Worm (Caenorhabditis elegans) whole organism, young adult: ENCODE data around the gene ZK856.5.
A peak's percentile ranks its signal among the peaks of the same experiment; 100 is the strongest.

ENCODE experiments used
- B0336.3 ChIP-seq: fragments of 200-800 bp; sonication (Bioruptor generic); IDR thresholded peaks from 2 replicates; pipeline ENCODE4 v1.3.6; 2022; ENCODE audit warnings: missing genetic modification characterization, missing compliant biosample characterization
- F10E7.11 ChIP-seq: sonication (generic microtip); optimal IDR thresholded peaks from 2 replicates; lab custom pipeline; 2017; ENCODE audit warnings: mild to moderate bottlenecking, missing genetic modification characterization, moderate library complexity, missing compliant biosample characterization
- F49E8.2 ChIP-seq: sonication (generic microtip); optimal IDR thresholded peaks from 3 replicates; lab custom pipeline; 2017; ENCODE audit warnings: missing genetic modification characterization, mild to moderate bottlenecking, missing compliant biosample characterization, antibody characterized with exemption, moderate library complexity; ENCODE audit not compliant: insufficient read depth
- Y95B8A.8 ChIP-seq: fragments of 200-800 bp; sonication (Bioruptor generic); IDR thresholded peaks from 2 replicates; pipeline ENCODE4 v1.3.6; 2022; ENCODE audit warnings: missing genetic modification reagents, missing genetic modification characterization, missing compliant biosample characterization
- bed-1 ChIP-seq: fragments of 200-800 bp; sonication (Bioruptor generic); IDR thresholded peaks from 2 replicates; pipeline ENCODE4 v1.3.6; 2022; ENCODE audit warnings: missing genetic modification reagents, missing genetic modification characterization, missing compliant biosample characterization
- bed-2 ChIP-seq: fragments of 200-800 bp; sonication (Bioruptor generic); IDR thresholded peaks from 2 replicates; pipeline ENCODE4 v1.3.6; 2022; ENCODE audit warnings: missing genetic modification reagents, missing genetic modification characterization, missing compliant biosample characterization
- cebp-2 ChIP-seq: fragments of 200-800 bp; sonication (Bioruptor generic); IDR thresholded peaks from 2 replicates; pipeline ENCODE4 v1.3.6; 2022; ENCODE audit warnings: missing genetic modification characterization, missing compliant biosample characterization
- ceh-27 ChIP-seq: fragments of 200-800 bp; sonication (Bioruptor generic); optimal IDR thresholded peaks from 2 replicates; lab custom pipeline; 2018; ENCODE audit warnings: mild to moderate bottlenecking, missing genetic modification characterization, moderate library complexity, missing compliant biosample characterization
- ceh-91 ChIP-seq: fragments of 200-800 bp; sonication (Bioruptor generic); IDR thresholded peaks from 2 replicates; pipeline ENCODE4 v1.3.6; 2022; ENCODE audit warnings: missing genetic modification reagents, missing genetic modification characterization, missing compliant biosample characterization
- die-1 ChIP-seq: sonication (generic microtip); optimal IDR thresholded peaks from 2 replicates; lab custom pipeline; 2016; ENCODE audit warnings: missing genotype, mild to moderate bottlenecking, missing genetic modification characterization, missing compliant biosample characterization
- efl-1 ChIP-seq: fragments of 150-350 bp; optimal IDR thresholded peaks from 2 replicates; lab custom pipeline; 2014; ENCODE audit warnings: missing biosample characterization, missing genetic modification reagents, missing genetic modification characterization
- egrh-3 ChIP-seq: fragments of 200-800 bp; sonication (Bioruptor generic); IDR thresholded peaks from 2 replicates; pipeline ENCODE4 v1.3.6; 2022; ENCODE audit warnings: missing genetic modification reagents, missing genetic modification characterization, missing compliant biosample characterization
- ekl-4 ChIP-seq: fragments of 200-800 bp; sonication (Bioruptor generic); IDR thresholded peaks from 2 replicates; pipeline ENCODE4 v1.3.6; 2022; ENCODE audit warnings: missing genetic modification reagents, missing genetic modification characterization, missing compliant biosample characterization
- ets-4 ChIP-seq: fragments of 200-800 bp; sonication (Bioruptor generic); optimal IDR thresholded peaks from 2 replicates; lab custom pipeline; 2018; ENCODE audit warnings: mild to moderate bottlenecking, missing genetic modification characterization, missing compliant biosample characterization
- fkh-3 ChIP-seq: sonication (generic microtip); optimal IDR thresholded peaks from 2 replicates; lab custom pipeline; 2016; ENCODE audit warnings: mild to moderate bottlenecking, missing genetic modification characterization, missing compliant biosample characterization
- him-1 ChIP-seq: sonication (generic microtip); optimal IDR thresholded peaks from 2 replicates; lab custom pipeline; 2016; ENCODE audit warnings: missing genotype, missing genetic modification reagents, missing genetic modification characterization, missing compliant biosample characterization
- hlh-26 ChIP-seq: fragments of 200-800 bp; sonication (Bioruptor generic); conservative IDR thresholded peaks from 2 replicates; pipeline ENCODE4 v1.3.6; 2022; ENCODE audit warnings: missing genetic modification reagents, missing genetic modification characterization, missing compliant biosample characterization
- let-607 ChIP-seq, 2 experiments: fragments of 200-800 bp in 1 of 2; sonication (Bioruptor generic) in 1 of 2; sonication (generic microtip) in 1 of 2; optimal IDR thresholded peaks; 2 replicates each; lab custom pipeline; 2016 to 2018; ENCODE audit warnings: mild to moderate bottlenecking in 2 of 2, missing compliant biosample characterization in 2 of 2, missing genetic modification characterization in 2 of 2, moderate library complexity in 2 of 2, missing genotype in 1 of 2
- lir-1 ChIP-seq: fragments of 200-800 bp; sonication (Bioruptor generic); conservative IDR thresholded peaks from 2 replicates; pipeline ENCODE4 v1.3.6; 2022; ENCODE audit warnings: missing genetic modification reagents, missing genetic modification characterization, missing compliant biosample characterization
- madf-3 ChIP-seq: fragments of 200-800 bp; sonication (Bioruptor generic); IDR thresholded peaks from 2 replicates; pipeline ENCODE4 v1.3.6; 2022; ENCODE audit warnings: missing genetic modification reagents, missing genetic modification characterization, missing compliant biosample characterization
- mel-28 ChIP-seq: sonication (generic microtip); optimal IDR thresholded peaks from 2 replicates; lab custom pipeline; 2016; ENCODE audit warnings: borderline replicate concordance, mild to moderate bottlenecking, missing genetic modification characterization, missing compliant biosample characterization
- mxl-1 ChIP-seq: sonication (generic microtip); optimal IDR thresholded peaks from 2 replicates; lab custom pipeline; 2016; ENCODE audit warnings: missing genetic modification characterization, missing compliant biosample characterization
- nfya-2 ChIP-seq: fragments of 200-800 bp; sonication (Bioruptor generic); IDR thresholded peaks from 2 replicates; pipeline ENCODE4 v1.3.6; 2022; ENCODE audit warnings: missing genetic modification reagents, missing genetic modification characterization, missing compliant biosample characterization
- nhr-27 ChIP-seq: fragments of 200-800 bp; sonication (Bioruptor generic); optimal IDR thresholded peaks from 2 replicates; lab custom pipeline; 2018; ENCODE audit warnings: mild to moderate bottlenecking, missing genetic modification characterization, moderate library complexity, missing compliant biosample characterization
- nhr-90 ChIP-seq: sonication (generic microtip); optimal IDR thresholded peaks from 2 replicates; lab custom pipeline; 2016; ENCODE audit warnings: missing genotype, mild to moderate bottlenecking, missing genetic modification characterization, missing compliant biosample characterization
- rpc-1 ChIP-seq, 2 experiments: fragments of 150-350 bp in 1 of 2; sonication (generic microtip) in 1 of 2; optimal IDR thresholded peaks; 2 replicates each; lab custom pipeline; 2014 to 2018; ENCODE audit warnings: missing biosample characterization in 1 of 2, missing genetic modification characterization in 1 of 2, missing genetic modification reagents in 1 of 2, missing genotype in 1 of 2
- sea-2 ChIP-seq: fragments of 200-800 bp; sonication (Bioruptor generic); IDR thresholded peaks from 2 replicates; pipeline ENCODE4 v1.3.6; 2022; ENCODE audit warnings: missing genetic modification characterization, missing compliant biosample characterization
- snpc-1.1 ChIP-seq: sonication (generic microtip); optimal IDR thresholded peaks from 2 replicates; lab custom pipeline; 2017; ENCODE audit warnings: missing genetic modification characterization, mild to moderate bottlenecking, missing compliant biosample characterization, antibody characterized with exemption, moderate library complexity, missing genotype, missing genetic modification reagents; ENCODE audit not compliant: insufficient read depth
- snpc-3.4 ChIP-seq: sonication (generic microtip); optimal IDR thresholded peaks from 2 replicates; lab custom pipeline; 2017; ENCODE audit warnings: missing genetic modification characterization, mild to moderate bottlenecking, missing compliant biosample characterization, antibody characterized with exemption, moderate library complexity, missing genotype, missing genetic modification reagents
- snpc-4 ChIP-seq, 5 experiments: fragments of 150-350 bp in 1 of 5; sonication (generic microtip) in 4 of 5; optimal IDR thresholded peaks; 2 replicates each; lab custom pipeline; 2014 to 2018; ENCODE audit warnings: missing genetic modification characterization in 5 of 5, missing biosample characterization in 3 of 5, antibody characterized with exemption in 2 of 5, mild to moderate bottlenecking in 2 of 5, missing compliant biosample characterization in 2 of 5, missing genotype in 2 of 5, moderate library complexity in 2 of 5, missing genetic modification reagents in 1 of 5
- tbp1 ChIP-seq: fragments of 200-800 bp; sonication (Bioruptor generic); optimal IDR thresholded peaks from 2 replicates; lab custom pipeline; 2018; ENCODE audit warnings: mild to moderate bottlenecking, missing genetic modification characterization, missing compliant biosample characterization
- tlf-1 ChIP-seq: fragments of 200-800 bp; sonication (Bioruptor generic); optimal IDR thresholded peaks from 2 replicates; lab custom pipeline; 2018; ENCODE audit warnings: mild to moderate bottlenecking, missing genetic modification characterization, missing compliant biosample characterization
- xnd-1 ChIP-seq: sonication (generic microtip); optimal IDR thresholded peaks from 2 replicates; lab custom pipeline; 2016; ENCODE audit warnings: missing genotype, missing genetic modification reagents, missing genetic modification characterization, missing compliant biosample characterization
- zfh-2 ChIP-seq: fragments of 200-800 bp; sonication (Bioruptor generic); conservative IDR thresholded peaks from 2 replicates; pipeline ENCODE4 v1.3.6; 2022; ENCODE audit warnings: missing genetic modification reagents, missing genetic modification characterization, missing compliant biosample characterization
- ztf-3 ChIP-seq: fragments of 200-800 bp; sonication (Bioruptor generic); optimal IDR thresholded peaks from 2 replicates; lab custom pipeline; 2018; ENCODE audit warnings: mild to moderate bottlenecking, missing genetic modification characterization, missing compliant biosample characterization
- ztf-6 ChIP-seq: fragments of 200-800 bp; sonication (Bioruptor generic); IDR thresholded peaks from 2 replicates; pipeline ENCODE4 v1.3.6; 2022; ENCODE audit warnings: missing genetic modification reagents, missing genetic modification characterization, missing compliant biosample characterization

ZK856.5 gene

ce11 chrV:10237959-10238444 is 48.1 kb upstream of the ZK856.5 start (continued):
- TF ChIP-seq ekl-4 (GFP tag; lab: Robert Waterston, UW) (peak; percentile 89), ets-4 (GFP tag; lab: Kevin White, UChicago) (no peak)

DNA sequence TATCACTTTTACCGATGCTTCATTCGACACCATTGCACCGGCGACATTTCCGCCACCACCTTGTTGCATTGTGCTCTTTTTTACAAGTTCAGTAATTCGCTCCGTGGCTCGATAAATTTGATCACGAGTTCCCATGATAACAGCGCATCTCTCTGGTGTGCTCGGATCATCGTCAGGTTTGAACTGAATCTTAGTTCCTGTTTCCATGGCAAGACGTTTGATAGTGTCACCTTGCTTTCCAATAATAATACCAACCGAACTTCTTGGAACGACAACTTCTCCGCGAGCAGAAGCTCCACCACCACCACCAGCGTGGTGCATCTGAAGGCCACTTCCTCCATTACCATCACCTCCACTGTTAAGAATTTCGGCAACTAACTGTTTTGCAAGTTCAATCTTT is 47.2 kb upstream of the ZK856.5 start:
- TF ChIP-seq F49E8.2 (tag; lab: Kevin White, UChicago) (no peak), snpc-3.4 (tag; lab: Kevin White, UChicago) (no peak), nhr-27 (tag; lab: Kevin White, UChicago) (no peak), tlf-1 (GFP tag; lab: Kevin White, UChicago) (no peak), B0336.3 (GFP tag; lab: Robert Waterston, UW) (no peak), ztf-6 (GFP tag; lab: Robert Waterston, UW) (no peak), efl-1 (GFP tag; lab: Kevin White, UChicago) (no peak), ztf-3 (GFP tag; lab: Kevin White, UChicago) (no peak), egrh-3 (GFP tag; lab: Robert Waterston, UW) (no peak), ceh-27 (no peak), die-1 (no peak), nhr-90 (no peak), lir-1 (GFP tag; lab: Robert Waterston, UW) (no peak), bed-1 (no peak), nfya-2 (no peak), F10E7.11 (tag; lab: Kevin White, UChicago) (no peak)

- TF ChIP-seq ceh-91 (GFP tag; lab: Robert Waterston, UW) (no peak), die-1 (no peak), zfh-2 (GFP tag; lab: Robert Waterston, UW) (no peak), bed-2 (GFP tag; lab: Robert Waterston, UW) (no peak), fkh-3 (tag; lab: Kevin White, UChicago) (no peak), F10E7.11 (tag; lab: Kevin White, UChicago) (no peak), let-607 (tag; optimal IDR thresholded peaks at IDR 0.05; lab: Kevin White, UChicago) (no peak), nhr-27 (tag; lab: Kevin White, UChicago) (no peak), snpc-4 (GFP tag; optimal IDR thresholded peaks at IDR 0.05; lab: Kevin White, UChicago) (no peak), snpc-4 (tag; optimal IDR thresholded peaks at IDR 0.05; lab: Kevin White, UChicago) (no peak), cebp-2 (GFP tag; lab: Robert Waterston, UW) (no peak)
Measured at ce11 chrV:10233330-10233729, 43.4 kb upstream of the ZK856.5 start, which contains the start of gene str-182. Gene str-182 (minus strand): TSS chrV:10233430.

- TF ChIP-seq mxl-1 (tag; lab: Kevin White, UChicago) (no peak), rpc-1 (optimal IDR thresholded peaks at IDR 0.05; lab: Kevin White, UChicago) (no peak), rpc-1 (tag; optimal IDR thresholded peaks at IDR 0.05; lab: Kevin White, UChicago) (no peak), tbp1 (no peak), hlh-26 (GFP tag; lab: Robert Waterston, UW) (no peak), mel-28 (no peak), snpc-1.1 (tag; lab: Kevin White, UChicago) (no peak), madf-3 (GFP tag; lab: Robert Waterston, UW) (no peak), xnd-1 (tag; lab: Kevin White, UChicago) (no peak), Y95B8A.8 (GFP tag; lab: Robert Waterston, UW) (no peak), him-1 (tag; lab: Kevin White, UChicago) (no peak), sea-2 (no peak)
Measured at ce11 chrV:10230932-10231331, 41.0 kb upstream of the ZK856.5 start, which contains the start of gene fipr-6. Gene fipr-6 (plus strand): TSS chrV:10231232.
